Fruit fly (Drosophila melanogaster): ENCODE measurements around the gene CG7903.

CG7903 gene

dm6 chr3R:29990681-29991080, 4.3 kb downstream of the CG7903 start:
- TF ChIP-seq CG14655 (GFP tag; optimal IDR thresholded peaks at IDR 0.05), result no peak
- TF ChIP-seq CG13204 (GFP tag; optimal IDR thresholded peaks at IDR 0.05), result no peak
- no peak for TF ChIP-seq CG9948 (tag; optimal IDR thresholded peaks at IDR 0.05)
- TF ChIP-seq CG12605 (GFP tag; IDR thresholded peaks at IDR 0.05), result no peak
- TF ChIP-seq CG8159 (tag; optimal IDR thresholded peaks at IDR 0.05), result no peak
- no peak for TF ChIP-seq CG8301 (tag; optimal IDR thresholded peaks at IDR 0.05)
- no peak for TF ChIP-seq gl (tag; optimal IDR thresholded peaks at IDR 0.05)
- no peak for TF ChIP-seq CG17806 (tag; optimal IDR thresholded peaks at IDR 0.05)
- TF ChIP-seq Pif1A (GFP tag; optimal IDR thresholded peaks at IDR 0.05), result no peak
- no peak for TF ChIP-seq D1 (tag; optimal IDR thresholded peaks at IDR 0.05)
- TF ChIP-seq EcR (GFP tag; optimal IDR thresholded peaks at IDR 0.05), result no peak

- TF ChIP-seq CG8159 (tag; optimal IDR thresholded peaks at IDR 0.05) (no peak), CG10348 (GFP tag; IDR thresholded peaks at IDR 0.05) (0 out of 2 replicates have a peak, but pooled peaks have one; percentile 10), CG34367 (tag; optimal IDR thresholded peaks at IDR 0.05) (no peak)
These were observed 9.8 kb downstream of the CG7903 start for dm6 chr3R:29985219-29985618.

dm6 chr3R:29983886-29984285, 11.1 kb downstream of the CG7903 start:
- TF ChIP-seq CG12605 (GFP tag; IDR thresholded peaks at IDR 0.05) (no peak), CG8159 (tag; optimal IDR thresholded peaks at IDR 0.05) (peak; percentile 15)

dm6 chr3R:29983073-29983544, 11.9 kb downstream of the CG7903 start, which contains the start of gene CG7896:
CG7896 (plus strand) TSS chr3R:29983426.
- TF ChIP-seq CG4496 (GFP tag; IDR thresholded peaks at IDR 0.05) (peak; percentile 88), CG8301 (tag; optimal IDR thresholded peaks at IDR 0.05) (peak; percentile 76), Ets98B (GFP tag; IDR thresholded peaks at IDR 0.05) (peak; percentile 81), EcR (GFP tag; optimal IDR thresholded peaks at IDR 0.05) (no peak), gl (tag; optimal IDR thresholded peaks at IDR 0.05) (peak; percentile 4), Pif1A (GFP tag; optimal IDR thresholded peaks at IDR 0.05) (peak; percentile 84), fd96Ca (GFP tag; IDR thresholded peaks at IDR 0.05) (peak; percentile 78), Snoo (tag; optimal IDR thresholded peaks at IDR 0.05) (peak; percentile 78), rn (GFP tag; IDR thresholded peaks at IDR 0.05) (peak; percentile 79), CG15710 (tag; optimal IDR thresholded peaks at IDR 0.05) (peak; percentile 74), CG17806 (tag; optimal IDR thresholded peaks at IDR 0.05) (peak; percentile 64), CG10348 (GFP tag; IDR thresholded peaks at IDR 0.05) (no peak), CG34367 (tag; optimal IDR thresholded peaks at IDR 0.05) (peak; percentile 68), D1 (tag; optimal IDR thresholded peaks at IDR 0.05) (no peak), CG12605 (GFP tag; IDR thresholded peaks at IDR 0.05) (peak; percentile 40; the same call in 1 of the 2 replicates), CG13204 (GFP tag; optimal IDR thresholded peaks at IDR 0.05) (peak; percentile 80), CG8159 (tag; optimal IDR thresholded peaks at IDR 0.05) (peak; percentile 83), CG9948 (tag; optimal IDR thresholded peaks at IDR 0.05) (peak; percentile 67), CG14655 (GFP tag; optimal IDR thresholded peaks at IDR 0.05) (no peak), CG32121 (GFP tag; IDR thresholded peaks at IDR 0.05) (peak; percentile 91), Pif1B (GFP tag; optimal IDR thresholded peaks at IDR 0.05) (peak; percentile 92)

dm6 chr3R:29982027-29982426, 13.0 kb downstream of the CG7903 start:
- TF ChIP-seq CG14655 (GFP tag; optimal IDR thresholded peaks at IDR 0.05), result peak; percentile 64
- peak; percentile 8 for TF ChIP-seq Pif1B (GFP tag; optimal IDR thresholded peaks at IDR 0.05)
- peak; percentile 71 for TF ChIP-seq CG32121 (GFP tag; IDR thresholded peaks at IDR 0.05)
- peak; percentile 82 for TF ChIP-seq CG4496 (GFP tag; IDR thresholded peaks at IDR 0.05)
- no peak for TF ChIP-seq gl (tag; optimal IDR thresholded peaks at IDR 0.05)
- TF ChIP-seq CG8159 (tag; optimal IDR thresholded peaks at IDR 0.05), result no peak
- peak; percentile 83 for TF ChIP-seq fd96Ca (GFP tag; IDR thresholded peaks at IDR 0.05)
- peak; percentile 63 for TF ChIP-seq CG8301 (tag; optimal IDR thresholded peaks at IDR 0.05)
- peak; percentile 62; the same call in 1 of the 2 replicates for TF ChIP-seq rn (GFP tag; IDR thresholded peaks at IDR 0.05)
- peak; percentile 76 for TF ChIP-seq Ets98B (GFP tag; IDR thresholded peaks at IDR 0.05)
- peak; percentile 25 for TF ChIP-seq CG17806 (tag; optimal IDR thresholded peaks at IDR 0.05)
- peak; percentile 65 for TF ChIP-seq CG12605 (GFP tag; IDR thresholded peaks at IDR 0.05)
- TF ChIP-seq CG13204 (GFP tag; optimal IDR thresholded peaks at IDR 0.05), result no peak

- TF ChIP-seq Pif1B (GFP tag; optimal IDR thresholded peaks at IDR 0.05) (no peak), CG17806 (tag; optimal IDR thresholded peaks at IDR 0.05) (peak; percentile 3), CG14655 (GFP tag; optimal IDR thresholded peaks at IDR 0.05) (peak; percentile 40), CG12605 (GFP tag; IDR thresholded peaks at IDR 0.05) (peak; percentile 14; the same call in 1 of the 2 replicates), CG32121 (GFP tag; IDR thresholded peaks at IDR 0.05) (peak; percentile 8; the same call in 1 of the 2 replicates), D1 (tag; optimal IDR thresholded peaks at IDR 0.05) (no peak), Ets98B (GFP tag; IDR thresholded peaks at IDR 0.05) (peak; percentile 23; the same call in 1 of the 2 replicates), CG8159 (tag; optimal IDR thresholded peaks at IDR 0.05) (peak; percentile 15), CG4496 (GFP tag; IDR thresholded peaks at IDR 0.05) (peak; percentile 72), CG8301 (tag; optimal IDR thresholded peaks at IDR 0.05) (peak; percentile 57)
These were observed 13.6 kb downstream of the CG7903 start for dm6 chr3R:29981479-29981878.

dm6 chr3R:29978595-29978994, 16.4 kb downstream of the CG7903 start:
- TF ChIP-seq Ets98B (GFP tag; IDR thresholded peaks at IDR 0.05) (no peak), Pif1A (GFP tag; optimal IDR thresholded peaks at IDR 0.05) (peak; percentile 19), CG15710 (tag; optimal IDR thresholded peaks at IDR 0.05) (peak; percentile 33), CG32121 (GFP tag; IDR thresholded peaks at IDR 0.05) (no peak), CG14655 (GFP tag; optimal IDR thresholded peaks at IDR 0.05) (peak; percentile 14), CG34367 (tag; optimal IDR thresholded peaks at IDR 0.05) (peak; percentile 5), CG8159 (tag; optimal IDR thresholded peaks at IDR 0.05) (peak; percentile 41)

All from whole organism, pupa.